Fruit fly (Drosophila melanogaster) whole organism: ENCODE measurements around the gene SLIRP1.

ENCODE experiments used
- pan ChIP-seq: fragments of >200 bp; optimal IDR thresholded peaks from 2 replicates; lab custom pipeline; 2017
- psq ChIP-seq: fragments of >200 bp; optimal IDR thresholded peaks from 2 replicates; lab custom pipeline; 2017

- TF ChIP-seq psq = no peak
- no peak for TF ChIP-seq pan (lab: Kevin White, UChicago)
These were observed 38.5 kb downstream of the SLIRP1 start for dm6 chrX:21280629-21281028.
